Fruit fly (Drosophila melanogaster): ENCODE measurements around the gene ru.
A peak's percentile ranks its signal among the peaks of the same experiment; 100 is the strongest.

The ru gene

DNA sequence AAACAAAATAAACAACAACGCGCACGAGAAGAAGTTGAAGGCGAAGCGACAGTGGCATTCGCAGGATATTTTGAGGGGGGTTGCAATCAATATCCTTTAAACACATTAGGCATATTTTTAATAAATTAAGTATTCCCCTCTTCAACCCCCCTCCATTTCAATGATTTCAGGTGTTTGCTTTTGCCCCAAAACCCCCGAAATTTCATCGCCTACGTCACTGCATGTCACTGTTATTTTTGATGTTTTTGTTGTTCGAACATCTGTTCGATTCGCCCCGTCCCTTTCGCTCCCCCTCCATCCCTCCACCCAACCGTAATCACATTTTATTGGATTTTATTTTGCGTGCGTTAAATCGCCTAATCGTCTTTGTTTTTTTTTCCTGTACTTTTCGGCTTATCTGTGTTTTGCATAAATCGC, 2.2 kb upstream of the ru start (continued):
- TF ChIP-seq aop (GFP tag; IDR thresholded peaks at IDR 0.05) (peak; percentile 24; the same call in 1 of the 2 replicates), ssp (GFP tag; IDR thresholded peaks at IDR 0.05) (peak; percentile 64), CG14965 (GFP tag; optimal IDR thresholded peaks at IDR 0.05; ENCODE audit: borderline replicate concordance) (peak; percentile 38), CG17568 (GFP tag; optimal IDR thresholded peaks at IDR 0.05) (peak; percentile 39), tll (GFP tag; optimal IDR thresholded peaks at IDR 0.05) (peak; percentile 21 to 80), dimm (GFP tag; IDR thresholded peaks at IDR 0.05) (no peak), CG4424 (GFP tag; optimal IDR thresholded peaks at IDR 0.05) (peak; percentile 87), nmo (GFP tag; optimal IDR thresholded peaks at IDR 0.05) (peak; percentile 74), CG17612 (GFP tag; IDR thresholded peaks at IDR 0.05) (peak; percentile 63; the same call in 1 of the 2 replicates), ranshi (GFP tag; IDR thresholded peaks at IDR 0.05) (peak; percentile 90), CG17359 (tag; optimal IDR thresholded peaks at IDR 0.05) (peak; percentile 64), klu (GFP tag; IDR thresholded peaks at IDR 0.05) (peak; percentile 60), CG7987 (GFP tag; optimal IDR thresholded peaks at IDR 0.05) (no peak), Mes4 (GFP tag; optimal IDR thresholded peaks at IDR 0.05) (peak; percentile 65), fd64A (GFP tag; optimal IDR thresholded peaks at IDR 0.05) (peak; percentile 22), org-1 (GFP tag; optimal IDR thresholded peaks at IDR 0.05) (peak; percentile 75), Deaf1 (tag; optimal IDR thresholded peaks at IDR 0.05) (peak; percentile 22), ttk (GFP tag; IDR thresholded peaks at IDR 0.05) (peak; percentile 68), fd96Cb (tag; optimal IDR thresholded peaks at IDR 0.05) (peak; percentile 58), cwo (GFP tag; optimal IDR thresholded peaks at IDR 0.05) (peak; percentile 80), CG3847 (GFP tag; IDR thresholded peaks at IDR 0.05) (peak; percentile 82), pros (GFP tag; optimal IDR thresholded peaks at IDR 0.05) (no peak), ab (GFP tag; optimal IDR thresholded peaks at IDR 0.05) (peak; percentile 62), jigr1 (GFP tag; IDR thresholded peaks at IDR 0.05) (no peak), CG14014 (GFP tag; IDR thresholded peaks at IDR 0.05) (peak; percentile 89), BtbVII (GFP tag; optimal IDR thresholded peaks at IDR 0.05) (peak; percentile 43), CG7745 (tag; optimal IDR thresholded peaks at IDR 0.05) (peak; percentile 40), p53 (GFP tag; optimal IDR thresholded peaks at IDR 0.05) (no peak), CG16863 (GFP tag; optimal IDR thresholded peaks at IDR 0.05) (peak; percentile 61), rib (GFP tag; IDR thresholded peaks at IDR 0.05) (peak; percentile 82), CG13894 (tag; optimal IDR thresholded peaks at IDR 0.05) (peak; percentile 61), Xbp1 (GFP tag; optimal IDR thresholded peaks at IDR 0.05) (peak; percentile 80), CG15601 (tag; optimal IDR thresholded peaks at IDR 0.05) (peak; percentile 23), CG4854 (GFP tag; optimal IDR thresholded peaks at IDR 0.05) (peak; percentile 22), row (GFP tag; IDR thresholded peaks at IDR 0.05) (peak; percentile 92), PHDP (tag; optimal IDR thresholded peaks at IDR 0.05) (peak; percentile 68), Optix (GFP tag; IDR thresholded peaks at IDR 0.05) (peak; percentile 85), sob (GFP tag; IDR thresholded peaks at IDR 0.05) (peak; percentile 90), Dip2 (GFP tag; IDR thresholded peaks at IDR 0.05) (no peak), CG1529 (GFP tag; optimal IDR thresholded peaks at IDR 0.05) (peak; percentile 56), sens-2 (GFP tag; IDR thresholded peaks at IDR 0.05) (peak; percentile 57), CG8765 (GFP tag; IDR thresholded peaks at IDR 0.05) (peak; percentile 96), CG17802 (tag; optimal IDR thresholded peaks at IDR 0.05) (peak; percentile 46), Atf6 (GFP tag; IDR thresholded peaks at IDR 0.05) (peak; percentile 82), NK7.1 (GFP tag; optimal IDR thresholded peaks at IDR 0.05) (peak; percentile 66), CG10267 (tag; optimal IDR thresholded peaks at IDR 0.05) (peak; percentile 76), CG18262 (tag; optimal IDR thresholded peaks at IDR 0.05) (peak; percentile 83), tap (tag; optimal IDR thresholded peaks at IDR 0.05) (peak; percentile 68), pb (GFP tag; optimal IDR thresholded peaks at IDR 0.05) (peak; percentile 57), CG4730 (GFP tag; IDR thresholded peaks at IDR 0.05) (peak; percentile 77), usp (GFP tag; optimal IDR thresholded peaks at IDR 0.05) (no peak)

Data from whole organism, embryonic.